Fruit fly (Drosophila melanogaster) whole organism, embryonic: ENCODE measurements around the gene Vha36-3.

ENCODE experiments used
- Atf-2 ChIP-seq: fragments of 200-800 bp; sonication (Bioruptor generic); optimal IDR thresholded peaks from 2 replicates; lab custom pipeline; 2016; ENCODE audit warnings: missing biosample characterization, missing genetic modification characterization
- CG1024 ChIP-seq: fragments of 200-800 bp; sonication (Bioruptor generic); IDR thresholded peaks from 2 replicates; pipeline ENCODE4 v1.3.6; 2022; ENCODE audit warnings: missing biosample characterization, missing genetic modification characterization
- CG11093 ChIP-seq: fragments of 200-800 bp; sonication (Bioruptor generic); IDR thresholded peaks from 3 replicates; pipeline ENCODE4 v1.3.6; 2022; ENCODE audit warnings: missing biosample characterization, missing genetic modification characterization
- CG11456 ChIP-seq: fragments of 200-800 bp; sonication (Bioruptor generic); IDR thresholded peaks from 3 replicates; pipeline ENCODE4 v1.3.6; 2022; ENCODE audit warnings: missing biosample characterization, missing genetic modification characterization
- CG12236 ChIP-seq: fragments of 200-800 bp; sonication (Bioruptor generic); optimal IDR thresholded peaks from 2 replicates; lab custom pipeline; 2016; ENCODE audit warnings: missing biosample characterization, missing genetic modification characterization
- CG13123 ChIP-seq: fragments of 200-800 bp; sonication (Bioruptor generic); optimal IDR thresholded peaks from 2 replicates; lab custom pipeline; 2016; ENCODE audit warnings: missing biosample characterization, missing genetic modification characterization
- CG14860 ChIP-seq: fragments of 200-800 bp; sonication (Bioruptor generic); IDR thresholded peaks from 3 replicates; pipeline ENCODE4 v1.3.6; 2022; ENCODE audit warnings: missing biosample characterization, missing genetic modification characterization; ENCODE audit not compliant: partially characterized antibody
- CG15479 ChIP-seq: fragments of 200-800 bp; sonication (Bioruptor generic); optimal IDR thresholded peaks from 3 replicates; lab custom pipeline; 2019; ENCODE audit warnings: missing biosample characterization, mild to moderate bottlenecking, missing genetic modification characterization, moderate library complexity
- CG17568 ChIP-seq: fragments of 200-800 bp; sonication (Bioruptor generic); optimal IDR thresholded peaks from 2 replicates; lab custom pipeline; 2018; ENCODE audit warnings: missing biosample characterization, mild to moderate bottlenecking, missing genetic modification characterization, moderate library complexity
- CG2120 ChIP-seq: fragments of 200-800 bp; sonication (Bioruptor generic); optimal IDR thresholded peaks from 3 replicates; lab custom pipeline; 2016; ENCODE audit warnings: missing biosample characterization, missing genetic modification characterization
- CG2875 ChIP-seq: fragments of 200-800 bp; sonication (Bioruptor generic); optimal IDR thresholded peaks from 2 replicates; lab custom pipeline; 2017; ENCODE audit warnings: missing biosample characterization, mild to moderate bottlenecking, missing genetic modification characterization, missing genetic modification reagents
- CG30403 ChIP-seq: fragments of 200-800 bp; sonication (Bioruptor generic); optimal IDR thresholded peaks from 3 replicates; lab custom pipeline; 2016; ENCODE audit warnings: missing biosample characterization, missing genetic modification characterization
- CG3281 ChIP-seq: fragments of 200-800 bp; sonication (Bioruptor generic); optimal IDR thresholded peaks from 3 replicates; lab custom pipeline; 2017; ENCODE audit warnings: missing biosample characterization, mild to moderate bottlenecking, missing genetic modification characterization
- CG4282 ChIP-seq: fragments of 200-800 bp; sonication (Bioruptor generic); optimal IDR thresholded peaks from 2 replicates; lab custom pipeline; 2016; ENCODE audit warnings: missing biosample characterization, missing genetic modification characterization
- CG5245 ChIP-seq: fragments of 200-800 bp; sonication (Bioruptor generic); optimal IDR thresholded peaks from 3 replicates; lab custom pipeline; 2016; ENCODE audit warnings: missing biosample characterization, missing genetic modification characterization
- CG5953 ChIP-seq: fragments of 200-800 bp; sonication (Bioruptor generic); IDR thresholded peaks from 2 replicates; pipeline ENCODE4 v1.3.6; 2022; ENCODE audit warnings: missing biosample characterization, missing genetic modification characterization
- CG6654 ChIP-seq: fragments of 200-800 bp; sonication (Bioruptor generic); optimal IDR thresholded peaks from 2 replicates; lab custom pipeline; 2017; ENCODE audit warnings: missing biosample characterization, mild to moderate bottlenecking, missing genetic modification characterization
- CG6683 ChIP-seq: fragments of 200-800 bp; sonication (Bioruptor generic); optimal IDR thresholded peaks from 2 replicates; lab custom pipeline; 2017; ENCODE audit warnings: missing biosample characterization, mild to moderate bottlenecking, missing genetic modification characterization, missing genetic modification reagents
- CG8388 ChIP-seq: fragments of 200-800 bp; sonication (Bioruptor generic); optimal IDR thresholded peaks from 2 replicates; lab custom pipeline; 2019; ENCODE audit warnings: missing biosample characterization, mild to moderate bottlenecking, missing genetic modification characterization, moderate library complexity
- CG9876 ChIP-seq: fragments of 200-800 bp; sonication (Bioruptor generic); optimal IDR thresholded peaks from 2 replicates; lab custom pipeline; 2016; ENCODE audit warnings: missing biosample characterization, missing genetic modification characterization
- D ChIP-seq, 2 experiments: fragments of 200-800 bp in 1 of 2; fragments of >200 bp in 1 of 2; sonication (Bioruptor generic) in 1 of 2; optimal IDR thresholded peaks; 2 replicates in 1 of 2; 3 replicates in 1 of 2; lab custom pipeline; 2017; ENCODE audit warnings: mild to moderate bottlenecking in 1 of 2, missing biosample characterization in 1 of 2, missing genetic modification characterization in 1 of 2, missing genetic modification reagents in 1 of 2
- Dll ChIP-seq: fragments of 200-800 bp; sonication (Bioruptor generic); IDR thresholded peaks from 4 replicates; pipeline ENCODE4 v1.3.6; 2022; ENCODE audit warnings: missing biosample characterization, missing genetic modification characterization; ENCODE audit not compliant: partially characterized antibody
- Dref ChIP-seq: fragments of 200-800 bp; sonication (Bioruptor generic); IDR thresholded peaks from 2 replicates; pipeline ENCODE4 v1.3.6; 2022; ENCODE audit warnings: missing biosample characterization, missing genetic modification characterization
- Hey ChIP-seq: fragments of 200-800 bp; sonication (Bioruptor generic); optimal IDR thresholded peaks from 3 replicates; lab custom pipeline; 2018; ENCODE audit warnings: missing biosample characterization, mild to moderate bottlenecking, missing genetic modification characterization
- Jarid2 ChIP-seq: fragments of 200-800 bp; sonication (Bioruptor generic); optimal IDR thresholded peaks from 3 replicates; lab custom pipeline; 2017; ENCODE audit warnings: mild to moderate bottlenecking, missing biosample characterization, missing genetic modification reagents, missing genetic modification characterization
- MTF-1 ChIP-seq: fragments of 200-800 bp; sonication (Bioruptor generic); optimal IDR thresholded peaks from 2 replicates; lab custom pipeline; 2018; ENCODE audit warnings: missing biosample characterization, mild to moderate bottlenecking, missing genetic modification characterization, borderline replicate concordance
- Mes4 ChIP-seq: fragments of 200-800 bp; sonication (Bioruptor generic); optimal IDR thresholded peaks from 2 replicates; lab custom pipeline; 2016; ENCODE audit warnings: missing biosample characterization, missing genetic modification characterization
- Myb ChIP-seq: fragments of 200-800 bp; sonication (Bioruptor generic); optimal IDR thresholded peaks from 2 replicates; lab custom pipeline; 2016; ENCODE audit warnings: missing biosample characterization, missing genetic modification characterization
- Nf-YB ChIP-seq: fragments of 200-800 bp; sonication (Bioruptor generic); optimal IDR thresholded peaks from 3 replicates; lab custom pipeline; 2019; ENCODE audit warnings: missing biosample characterization, mild to moderate bottlenecking, missing genetic modification characterization, moderate library complexity
- Poxn ChIP-seq: fragments of 200-800 bp; sonication (Bioruptor generic); IDR thresholded peaks from 2 replicates; pipeline ENCODE4 v1.3.6; 2022; ENCODE audit warnings: missing biosample characterization, missing genetic modification characterization
- Trl ChIP-seq, 3 experiments: fragments of >200 bp in 2 of 3; fragments of 200-800 bp in 1 of 3; sonication (Bioruptor generic) in 1 of 3; optimal IDR thresholded peaks; 2 replicates in 1 of 3; 3 replicates in 2 of 3; lab custom pipeline; 2016 to 2017; ENCODE audit warnings: missing biosample characterization in 1 of 3, missing genetic modification characterization in 1 of 3
- Vsx1 ChIP-seq: fragments of 200-800 bp; sonication (Bioruptor generic); optimal IDR thresholded peaks from 2 replicates; lab custom pipeline; 2017; ENCODE audit warnings: missing biosample characterization, mild to moderate bottlenecking, missing genetic modification characterization, missing genetic modification reagents
- Xrp1 ChIP-seq: fragments of 200-800 bp; sonication (Bioruptor generic); IDR thresholded peaks from 2 replicates; pipeline ENCODE4 v1.3.6; 2022; ENCODE audit warnings: missing biosample characterization, missing genetic modification characterization
- aop ChIP-seq: fragments of 200-800 bp; sonication (Bioruptor generic); IDR thresholded peaks from 2 replicates; pipeline ENCODE4 v1.3.6; 2022; ENCODE audit warnings: missing biosample characterization, missing genetic modification characterization
- ap ChIP-seq: fragments of 200-800 bp; sonication (Bioruptor generic); IDR thresholded peaks from 2 replicates; pipeline ENCODE4 v1.3.6; 2022; ENCODE audit warnings: missing biosample characterization, missing genetic modification characterization
- az2 ChIP-seq: fragments of 200-800 bp; sonication (Bioruptor generic); optimal IDR thresholded peaks from 3 replicates; lab custom pipeline; 2016; ENCODE audit warnings: missing biosample characterization, missing genetic modification characterization
- bcd ChIP-seq: fragments of 200-800 bp; sonication (Bioruptor generic); optimal IDR thresholded peaks from 2 replicates; lab custom pipeline; 2017; ENCODE audit warnings: missing biosample characterization, mild to moderate bottlenecking, missing genetic modification characterization
- cato ChIP-seq: fragments of 200-800 bp; sonication (Bioruptor generic); optimal IDR thresholded peaks from 2 replicates; lab custom pipeline; 2016; ENCODE audit warnings: missing biosample characterization, missing genetic modification characterization, borderline replicate concordance
- danr ChIP-seq: fragments of 200-800 bp; sonication (Bioruptor generic); IDR thresholded peaks from 2 replicates; pipeline ENCODE4 v1.3.6; 2022; ENCODE audit warnings: missing biosample characterization, missing genetic modification characterization
- fru ChIP-seq: fragments of >200 bp; optimal IDR thresholded peaks from 2 replicates; lab custom pipeline; 2017
- ftz-f1 ChIP-seq: fragments of 200-800 bp; sonication (Bioruptor generic); optimal IDR thresholded peaks from 2 replicates; lab custom pipeline; 2016; ENCODE audit warnings: missing biosample characterization, missing genetic modification characterization
- gcm ChIP-seq: fragments of 200-800 bp; sonication (Bioruptor generic); optimal IDR thresholded peaks from 2 replicates; lab custom pipeline; 2019; ENCODE audit warnings: missing biosample characterization, mild to moderate bottlenecking, missing genetic modification characterization, moderate library complexity
- knrl ChIP-seq: fragments of 200-800 bp; sonication (Bioruptor generic); IDR thresholded peaks from 3 replicates; pipeline ENCODE4 v1.3.6; 2022; ENCODE audit warnings: missing biosample characterization, missing genetic modification characterization; ENCODE audit not compliant: partially characterized antibody
- nom ChIP-seq: fragments of 200-800 bp; sonication (Bioruptor generic); optimal IDR thresholded peaks from 2 replicates; lab custom pipeline; 2017; ENCODE audit warnings: missing biosample characterization, missing genetic modification characterization, mild to moderate bottlenecking, moderate library complexity, missing genetic modification reagents
- tll ChIP-seq, 2 experiments: fragments of 200-800 bp in 1 of 2; fragments of >200 bp in 1 of 2; sonication (Bioruptor generic) in 1 of 2; optimal IDR thresholded peaks; 2 replicates each; lab custom pipeline; 2017 to 2019; ENCODE audit warnings: missing biosample characterization in 2 of 2, missing genetic modification characterization in 2 of 2, mild to moderate bottlenecking in 1 of 2, moderate library complexity in 1 of 2
- twi ChIP-seq: fragments of 200-800 bp; optimal IDR thresholded peaks from 2 replicates; lab custom pipeline; 2019; ENCODE audit warnings: missing biosample characterization, mild to moderate bottlenecking, missing genetic modification characterization, moderate library complexity
- unpg ChIP-seq: fragments of 200-800 bp; sonication (Bioruptor generic); optimal IDR thresholded peaks from 3 replicates; lab custom pipeline; 2018; ENCODE audit warnings: missing biosample characterization, mild to moderate bottlenecking, missing genetic modification characterization, moderate library complexity
- yki ChIP-seq: fragments of >200 bp; optimal IDR thresholded peaks from 3 replicates; lab custom pipeline; 2018
- z ChIP-seq: fragments of 200-800 bp; sonication (Bioruptor generic); IDR thresholded peaks from 3 replicates; pipeline ENCODE4 v1.3.6; 2022; ENCODE audit warnings: missing biosample characterization, missing genetic modification characterization

Gene Vha36-3

dm6 chrX:2581793-2582503, 1.6 kb upstream of the Vha36-3 start (continued):
- peak; percentile 26 for TF ChIP-seq CG2875 (GFP tag; lab: Kevin White, UChicago)
- peak; percentile 35 for TF ChIP-seq CG13123
- no peak for TF ChIP-seq Trl (optimal IDR thresholded peaks at IDR 0.05; lab: Kevin White, UChicago)
- TF ChIP-seq Trl (GFP tag; optimal IDR thresholded peaks at IDR 0.05; lab: Kevin White, UChicago) = peak; percentile 73
- TF ChIP-seq CG14860 (GFP tag; lab: Robert Waterston, UW) = no peak
- TF ChIP-seq CG30403 (GFP tag; lab: Kevin White, UChicago) = peak; percentile 80
- TF ChIP-seq danr (GFP tag; lab: Robert Waterston, UW) = no peak
- TF ChIP-seq Xrp1 (GFP tag; lab: Robert Waterston, UW) = peak; percentile 71
- peak; percentile 58 for TF ChIP-seq Atf-2 (GFP tag; lab: Kevin White, UChicago)
- TF ChIP-seq Vsx1 (GFP tag; lab: Kevin White, UChicago) = no peak
- peak; percentile 36 for TF ChIP-seq Mes4
- TF ChIP-seq CG5953 (GFP tag; lab: Robert Waterston, UW) = peak; percentile 66
- TF ChIP-seq CG11456 (GFP tag; lab: Robert Waterston, UW) = peak; percentile 79
- peak; percentile 14 for TF ChIP-seq cato
- no peak for TF ChIP-seq knrl (GFP tag; lab: Robert Waterston, UW)
- no peak for TF ChIP-seq CG4282 (GFP tag; lab: Kevin White, UChicago)
- no peak for TF ChIP-seq gcm (GFP tag; lab: Kevin White, UChicago)
- no peak for TF ChIP-seq twi (tag; lab: Kevin White, UChicago)
- peak; percentile 65 for TF ChIP-seq CG6683
- peak; percentile 58 for TF ChIP-seq az2 (GFP tag; lab: Kevin White, UChicago)
- no peak for TF ChIP-seq CG17568 (GFP tag; lab: Kevin White, UChicago)
- no peak for TF ChIP-seq MTF-1 (GFP tag; lab: Kevin White, UChicago)
- TF ChIP-seq tll (GFP tag; optimal IDR thresholded peaks at IDR 0.05; lab: Kevin White, UChicago) = no peak
- peak; percentile 46 for TF ChIP-seq CG8388 (GFP tag; lab: Kevin White, UChicago)
- TF ChIP-seq bcd (GFP tag; lab: Kevin White, UChicago) = peak; percentile 74
- TF ChIP-seq Poxn (GFP tag; lab: Robert Waterston, UW) = peak; percentile 66
- TF ChIP-seq ftz-f1 (GFP tag; lab: Kevin White, UChicago) = no peak
- peak; percentile 48; the same call in 1 of the 2 replicates for TF ChIP-seq CG1024 (GFP tag; lab: Robert Waterston, UW)
- TF ChIP-seq CG2120 (GFP tag; lab: Kevin White, UChicago) = peak; percentile 93
- TF ChIP-seq Dref (GFP tag; lab: Robert Waterston, UW) = no peak
- TF ChIP-seq ap (GFP tag; lab: Robert Waterston, UW) = no peak
- TF ChIP-seq Myb (GFP tag; lab: Kevin White, UChicago) = peak; percentile 69
- no peak for TF ChIP-seq aop
- TF ChIP-seq CG11093 (GFP tag; lab: Robert Waterston, UW) = peak; percentile 71; the same call in 2 of the 3 replicates
- peak; percentile 78 for TF ChIP-seq CG3281 (GFP tag; lab: Kevin White, UChicago)
- TF ChIP-seq CG6654 (GFP tag; lab: Kevin White, UChicago) = peak; percentile 10
- TF ChIP-seq D (optimal IDR thresholded peaks at IDR 0.05; lab: Kevin White, UChicago) = no peak
- peak; percentile 14 for TF ChIP-seq D (GFP tag; optimal IDR thresholded peaks at IDR 0.05; lab: Kevin White, UChicago)
- TF ChIP-seq unpg (GFP tag; lab: Kevin White, UChicago) = peak; percentile 65
- TF ChIP-seq z (GFP tag; lab: Robert Waterston, UW) = peak; percentile 22; the same call in 1 of the 3 replicates
- TF ChIP-seq CG9876 (GFP tag; lab: Kevin White, UChicago) = peak; percentile 31
- TF ChIP-seq yki (lab: Kevin White, UChicago) = no peak
- TF ChIP-seq nom (GFP tag; lab: Kevin White, UChicago) = no peak
- TF ChIP-seq Jarid2 (GFP tag; lab: Kevin White, UChicago) = peak; percentile 26
- no peak for TF ChIP-seq fru
- TF ChIP-seq Dll (GFP tag; lab: Robert Waterston, UW) = no peak
- no peak for TF ChIP-seq CG12236
- TF ChIP-seq CG15479 (GFP tag; lab: Kevin White, UChicago) = no peak
- TF ChIP-seq CG5245 = peak; percentile 48
- peak; percentile 39 for TF ChIP-seq Nf-YB (GFP tag; lab: Kevin White, UChicago)
- no peak for TF ChIP-seq Hey (tag; lab: Kevin White, UChicago)
